Fruit fly (Drosophila melanogaster) whole organism, embryonic: ENCODE data around the gene CG7565.

Experiments
- Bgb ChIP-seq: fragments of 200-800 bp; sonication (Bioruptor generic); IDR thresholded peaks from 2 replicates; pipeline ENCODE4 v1.3.6; 2022; ENCODE audit warnings: missing biosample characterization, missing genetic modification characterization; ENCODE audit not compliant: partially characterized antibody
- CG10267 ChIP-seq: fragments of 200-800 bp; sonication (Bioruptor generic); optimal IDR thresholded peaks from 2 replicates; lab custom pipeline; 2018; ENCODE audit warnings: missing biosample characterization, mild to moderate bottlenecking, missing genetic modification characterization, moderate library complexity
- CG12219 ChIP-seq: fragments of 200-800 bp; sonication (Bioruptor generic); optimal IDR thresholded peaks from 3 replicates; lab custom pipeline; 2018; ENCODE audit warnings: missing biosample characterization, mild to moderate bottlenecking, missing genetic modification characterization
- CG12769 ChIP-seq: fragments of 200-800 bp; sonication (Bioruptor generic); optimal IDR thresholded peaks from 2 replicates; lab custom pipeline; 2019; ENCODE audit warnings: missing biosample characterization, mild to moderate bottlenecking, missing genetic modification characterization, moderate library complexity
- CG13123 ChIP-seq: fragments of 200-800 bp; sonication (Bioruptor generic); optimal IDR thresholded peaks from 2 replicates; lab custom pipeline; 2016; ENCODE audit warnings: missing biosample characterization, missing genetic modification characterization
- CG13775 ChIP-seq: fragments of 200-800 bp; sonication (Bioruptor generic); optimal IDR thresholded peaks from 3 replicates; lab custom pipeline; 2017; ENCODE audit warnings: missing biosample characterization, mild to moderate bottlenecking, missing genetic modification characterization
- CG14667 ChIP-seq: fragments of 200-800 bp; sonication (Bioruptor generic); IDR thresholded peaks from 2 replicates; pipeline ENCODE4 v1.3.6; 2022; ENCODE audit warnings: missing biosample characterization, missing genetic modification characterization
- CG14860 ChIP-seq: fragments of 200-800 bp; sonication (Bioruptor generic); IDR thresholded peaks from 3 replicates; pipeline ENCODE4 v1.3.6; 2022; ENCODE audit warnings: missing biosample characterization, missing genetic modification characterization; ENCODE audit not compliant: partially characterized antibody
- CG17359 ChIP-seq: fragments of 200-800 bp; sonication (Bioruptor generic); optimal IDR thresholded peaks from 3 replicates; lab custom pipeline; 2018; ENCODE audit warnings: missing biosample characterization, mild to moderate bottlenecking, missing genetic modification characterization, moderate library complexity
- CG32767 ChIP-seq: fragments of 200-800 bp; sonication (Bioruptor generic); IDR thresholded peaks from 2 replicates; pipeline ENCODE4 v1.3.6; 2022; ENCODE audit warnings: missing biosample characterization, missing genetic modification characterization
- CG32772 ChIP-seq: fragments of 200-800 bp; sonication (Bioruptor generic); IDR thresholded peaks from 2 replicates; pipeline ENCODE4 v1.3.6; 2022; ENCODE audit warnings: missing biosample characterization, missing genetic modification characterization
- CG6683 ChIP-seq: fragments of 200-800 bp; sonication (Bioruptor generic); optimal IDR thresholded peaks from 2 replicates; lab custom pipeline; 2017; ENCODE audit warnings: missing biosample characterization, mild to moderate bottlenecking, missing genetic modification characterization, missing genetic modification reagents
- CG6689 ChIP-seq: fragments of 200-800 bp; sonication (Bioruptor generic); IDR thresholded peaks from 2 replicates; pipeline ENCODE4 v1.3.6; 2022; ENCODE audit warnings: missing biosample characterization, missing genetic modification characterization
- CG7928 ChIP-seq: fragments of 200-800 bp; sonication (Bioruptor generic); optimal IDR thresholded peaks from 2 replicates; lab custom pipeline; 2017; ENCODE audit warnings: missing biosample characterization, mild to moderate bottlenecking, missing genetic modification characterization
- CG8290 ChIP-seq, 3 experiments: fragments of 200-800 bp; sonication (Bioruptor generic); optimal IDR thresholded peaks; 2 replicates each; lab custom pipeline; 2016 to 2019; ENCODE audit warnings: missing biosample characterization in 3 of 3, missing genetic modification characterization in 3 of 3, mild to moderate bottlenecking in 2 of 3, moderate library complexity in 1 of 3
- CG8359 ChIP-seq: fragments of 200-800 bp; sonication (Bioruptor generic); optimal IDR thresholded peaks from 2 replicates; lab custom pipeline; 2017; ENCODE audit warnings: missing biosample characterization, mild to moderate bottlenecking, missing genetic modification characterization, borderline replicate concordance
- CG8924 ChIP-seq: fragments of 200-800 bp; optimal IDR thresholded peaks from 3 replicates; lab custom pipeline; 2019; ENCODE audit warnings: missing biosample characterization, mild to moderate bottlenecking, missing genetic modification characterization, moderate library complexity
- CG9727 ChIP-seq: fragments of 200-800 bp; sonication (Bioruptor generic); optimal IDR thresholded peaks from 3 replicates; lab custom pipeline; 2017; ENCODE audit warnings: missing biosample characterization, mild to moderate bottlenecking, missing genetic modification characterization
- Dll ChIP-seq: fragments of 200-800 bp; sonication (Bioruptor generic); IDR thresholded peaks from 4 replicates; pipeline ENCODE4 v1.3.6; 2022; ENCODE audit warnings: missing biosample characterization, missing genetic modification characterization; ENCODE audit not compliant: partially characterized antibody
- Ets65A ChIP-seq: fragments of 200-800 bp; sonication (Bioruptor generic); peaks from one replicate; lab custom pipeline; 2016; ENCODE audit warnings: missing biosample characterization, missing genetic modification characterization
- HLHmδ ChIP-seq: fragments of 200-800 bp; sonication (Bioruptor generic); optimal IDR thresholded peaks from 2 replicates; lab custom pipeline; 2018; ENCODE audit warnings: missing biosample characterization, mild to moderate bottlenecking, missing genetic modification characterization, moderate library complexity
- Kr ChIP-seq: fragments of 200-800 bp; sonication (Bioruptor generic); optimal IDR thresholded peaks from 2 replicates; lab custom pipeline; 2017; ENCODE audit warnings: missing biosample characterization, mild to moderate bottlenecking, missing genetic modification characterization
- Mes4 ChIP-seq: fragments of 200-800 bp; sonication (Bioruptor generic); optimal IDR thresholded peaks from 2 replicates; lab custom pipeline; 2016; ENCODE audit warnings: missing biosample characterization, missing genetic modification characterization
- Optix ChIP-seq: fragments of 200-800 bp; sonication (Bioruptor generic); IDR thresholded peaks from 3 replicates; pipeline ENCODE4 v1.3.6; 2022; ENCODE audit warnings: missing biosample characterization, missing genetic modification characterization
- Spps ChIP-seq: fragments of 200-800 bp; sonication (Bioruptor generic); optimal IDR thresholded peaks from 2 replicates; lab custom pipeline; 2018; ENCODE audit warnings: missing biosample characterization, mild to moderate bottlenecking, missing genetic modification characterization
- bab2 ChIP-seq: fragments of 200-800 bp; sonication (Bioruptor generic); optimal IDR thresholded peaks from 2 replicates; lab custom pipeline; 2016; ENCODE audit warnings: missing biosample characterization, missing genetic modification characterization
- caup ChIP-seq: fragments of 200-800 bp; sonication (Bioruptor generic); optimal IDR thresholded peaks from 3 replicates; lab custom pipeline; 2017; ENCODE audit warnings: missing biosample characterization, mild to moderate bottlenecking, missing genetic modification characterization, moderate library complexity; ENCODE audit not compliant: severe bottlenecking
- chinmo ChIP-seq: fragments of 200-800 bp; sonication (Bioruptor generic); IDR thresholded peaks from 4 replicates; pipeline ENCODE4 v1.3.6; 2022; ENCODE audit warnings: missing biosample characterization, missing genetic modification characterization; ENCODE audit not compliant: partially characterized antibody
- chn ChIP-seq: fragments of 200-800 bp; sonication (Bioruptor generic); optimal IDR thresholded peaks from 2 replicates; lab custom pipeline; 2016; ENCODE audit warnings: missing biosample characterization, missing genetic modification characterization
- croc ChIP-seq: fragments of 200-800 bp; sonication (Bioruptor generic); conservative IDR thresholded peaks from 3 replicates; pipeline ENCODE4 v1.3.6; 2022; ENCODE audit warnings: missing biosample characterization, missing genetic modification characterization
- dysf ChIP-seq: fragments of 200-800 bp; sonication (Bioruptor generic); IDR thresholded peaks from 3 replicates; pipeline ENCODE4 v1.3.6; 2022; ENCODE audit warnings: missing biosample characterization, missing genetic modification characterization
- emc ChIP-seq: fragments of 200-800 bp; sonication (Bioruptor generic); optimal IDR thresholded peaks from 2 replicates; lab custom pipeline; 2016; ENCODE audit warnings: missing biosample characterization, missing genetic modification characterization
- esg ChIP-seq: fragments of 200-800 bp; sonication (Bioruptor generic); conservative IDR thresholded peaks from 2 replicates; pipeline ENCODE4 v1.3.6; 2022; ENCODE audit warnings: missing biosample characterization, missing genetic modification characterization
- exex ChIP-seq: fragments of 200-800 bp; sonication (Bioruptor generic); optimal IDR thresholded peaks from 4 replicates; lab custom pipeline; 2018; ENCODE audit warnings: missing biosample characterization, mild to moderate bottlenecking, missing genetic modification characterization, moderate library complexity
- gce ChIP-seq: fragments of 200-800 bp; sonication (Bioruptor generic); IDR thresholded peaks from 3 replicates; pipeline ENCODE4 v1.3.6; 2022; ENCODE audit warnings: missing biosample characterization, missing genetic modification characterization
- gt ChIP-seq: fragments of 200-800 bp; sonication (Bioruptor generic); IDR thresholded peaks from 2 replicates; pipeline ENCODE4 v1.3.6; 2022; ENCODE audit warnings: missing biosample characterization, missing genetic modification characterization
- ind ChIP-seq: fragments of 200-800 bp; sonication (Bioruptor generic); optimal IDR thresholded peaks from 3 replicates; lab custom pipeline; 2016; ENCODE audit warnings: missing biosample characterization, missing genetic modification characterization
- lilli ChIP-seq: fragments of 200-800 bp; sonication (Bioruptor generic); optimal IDR thresholded peaks from 3 replicates; lab custom pipeline; 2016; ENCODE audit warnings: missing biosample characterization, missing genetic modification characterization
- luna ChIP-seq: fragments of 200-800 bp; sonication (Bioruptor generic); optimal IDR thresholded peaks from 2 replicates; lab custom pipeline; 2016; ENCODE audit warnings: missing biosample characterization, missing genetic modification characterization
- onecut ChIP-seq: fragments of 200-800 bp; sonication (Bioruptor generic); IDR thresholded peaks from 2 replicates; pipeline ENCODE4 v1.3.6; 2022; ENCODE audit warnings: missing biosample characterization, missing genetic modification characterization
- run ChIP-seq: fragments of 200-800 bp; sonication (Bioruptor generic); optimal IDR thresholded peaks from 3 replicates; lab custom pipeline; 2018; ENCODE audit warnings: missing biosample characterization, mild to moderate bottlenecking, missing genetic modification characterization
- sc ChIP-seq, 3 experiments: fragments of >200 bp in 2 of 3; fragments of 200-800 bp in 1 of 3; sonication (Bioruptor generic) in 1 of 3; optimal IDR thresholded peaks; 2 replicates in 2 of 3; 3 replicates in 1 of 3; lab custom pipeline; 2017; ENCODE audit warnings: mild to moderate bottlenecking in 1 of 3, missing biosample characterization in 1 of 3, missing genetic modification characterization in 1 of 3, missing genetic modification reagents in 1 of 3
- toy ChIP-seq: fragments of 200-800 bp; sonication (Bioruptor generic); IDR thresholded peaks from 2 replicates; pipeline ENCODE4 v1.3.6; 2022; ENCODE audit warnings: missing biosample characterization, missing genetic modification characterization
- usp ChIP-seq: fragments of >200 bp; optimal IDR thresholded peaks from 2 replicates; lab custom pipeline; 2017; ENCODE audit warnings: missing biosample characterization, missing genetic modification characterization
- vnd ChIP-seq: fragments of 200-800 bp; sonication (Bioruptor generic); IDR thresholded peaks from 3 replicates; pipeline ENCODE4 v1.3.6; 2022; ENCODE audit warnings: missing biosample characterization, missing genetic modification characterization; ENCODE audit not compliant: partially characterized antibody
- vvl ChIP-seq: fragments of 200-800 bp; sonication (Bioruptor generic); IDR thresholded peaks from 2 replicates; pipeline ENCODE4 v1.3.6; 2022; ENCODE audit warnings: missing biosample characterization, missing genetic modification characterization
- zen2 ChIP-seq: fragments of 200-800 bp; sonication (Bioruptor generic); IDR thresholded peaks from 3 replicates; pipeline ENCODE4 v1.3.6; 2022; ENCODE audit warnings: missing biosample characterization, missing genetic modification characterization; ENCODE audit not compliant: partially characterized antibody

CG7565 gene

dm6 chr3L:8115864-8116528, 24.4 kb upstream of the CG7565 start, which contains the start of the genes Arp3 and msk (continued):
- TF ChIP-seq exex, result peak; percentile 55
- TF ChIP-seq sc (optimal IDR thresholded peaks at IDR 0.05; lab: Kevin White, UChicago), result no peak
- peak; percentile 41 for TF ChIP-seq sc (GFP tag; optimal IDR thresholded peaks at IDR 0.05; lab: Kevin White, UChicago)
- 0 out of 2 replicates have a peak, but pooled peaks have one; percentile 11 for TF ChIP-seq gt (GFP tag; lab: Robert Waterston, UW)
- peak; percentile 99 for TF ChIP-seq CG10267 (tag; lab: Kevin White, UChicago)
- peak; percentile 76 for TF ChIP-seq Mes4 (GFP tag; lab: Kevin White, UChicago)
- TF ChIP-seq Spps, result no peak
- TF ChIP-seq CG6689 (GFP tag; lab: Robert Waterston, UW), result peak; percentile 56
- TF ChIP-seq CG13775 (GFP tag; lab: Kevin White, UChicago), result peak; percentile 82
- no peak for TF ChIP-seq zen2 (GFP tag; lab: Robert Waterston, UW)
- peak; percentile 79 for TF ChIP-seq CG9727
- TF ChIP-seq emc, result peak; percentile 83
- TF ChIP-seq chinmo (GFP tag; lab: Robert Waterston, UW), result no peak
- 0 out of 3 replicates have a peak, but pooled peaks have one; percentile 17 for TF ChIP-seq gce (GFP tag; lab: Robert Waterston, UW)
- TF ChIP-seq CG7928 (GFP tag; lab: Kevin White, UChicago), result peak; percentile 100
- TF ChIP-seq run, result no peak
- peak; percentile 91 for TF ChIP-seq bab2 (GFP tag; lab: Kevin White, UChicago)
- TF ChIP-seq onecut (GFP tag; lab: Robert Waterston, UW), result peak; percentile 64
- TF ChIP-seq croc, result peak; percentile 33; the same call in 1 of the 3 replicates
- no peak for TF ChIP-seq usp (GFP tag; lab: Kevin White, UChicago)
- TF ChIP-seq lilli (GFP tag; lab: Kevin White, UChicago), result peak; percentile 94
- peak; percentile 78 for TF ChIP-seq luna
- TF ChIP-seq CG12769 (tag; lab: Kevin White, UChicago), result no peak
- TF ChIP-seq CG14860 (GFP tag; lab: Robert Waterston, UW), result no peak
- peak; percentile 47; the same call in 1 of the 2 replicates for TF ChIP-seq esg (GFP tag; lab: Robert Waterston, UW)
- TF ChIP-seq CG17359 (tag; lab: Kevin White, UChicago), result peak; percentile 71
- TF ChIP-seq CG13123, result peak; percentile 76
- TF ChIP-seq CG6683 (GFP tag; lab: Kevin White, UChicago), result peak; percentile 49
- TF ChIP-seq HLHmδ (GFP tag; lab: Kevin White, UChicago), result no peak
- TF ChIP-seq toy, result no peak; the same call in 1 of the 2 replicates
- no peak; the same call in 1 of the 2 replicates for TF ChIP-seq CG32767
- TF ChIP-seq vvl (GFP tag; lab: Robert Waterston, UW), result peak; percentile 85
- peak; percentile 99 for TF ChIP-seq Ets65A
- TF ChIP-seq Kr (GFP tag; lab: Kevin White, UChicago), result no peak
- peak; percentile 90 for TF ChIP-seq CG8290 (GFP tag; optimal IDR thresholded peaks at IDR 0.05; lab: Kevin White, UChicago)
- peak in 1 of 2 experiments; percentile 68 for TF ChIP-seq CG8290 (tag; optimal IDR thresholded peaks at IDR 0.05; lab: Kevin White, UChicago)
- peak; percentile 51 for TF ChIP-seq Bgb (GFP tag; lab: Robert Waterston, UW)
- TF ChIP-seq vnd (GFP tag; lab: Robert Waterston, UW), result no peak
- peak; percentile 88 for TF ChIP-seq ind
- peak; percentile 11 for TF ChIP-seq CG12219 (GFP tag; lab: Kevin White, UChicago)
- TF ChIP-seq dysf (GFP tag; lab: Robert Waterston, UW), result peak; percentile 76
- peak; percentile 60; the same call in 2 of the 3 replicates for TF ChIP-seq Optix (GFP tag; lab: Robert Waterston, UW)
- TF ChIP-seq CG8924, result no peak
- peak; percentile 72 for TF ChIP-seq CG32772 (GFP tag; lab: Robert Waterston, UW)
- no peak for TF ChIP-seq CG8359
- TF ChIP-seq CG14667 (GFP tag; lab: Robert Waterston, UW), result peak; percentile 51
- peak; percentile 80 for TF ChIP-seq caup
- TF ChIP-seq chn (GFP tag; lab: Kevin White, UChicago), result peak; percentile 84
- TF ChIP-seq Dll (GFP tag; lab: Robert Waterston, UW), result peak; percentile 53; the same call in 2 of the 4 replicates
